Worm (Caenorhabditis elegans) whole organism, L4/young adult: ENCODE measurements around the gene T10D4.1.

ENCODE experiments used
- W03F9.2 ChIP-seq: fragments of 150-350 bp; optimal IDR thresholded peaks from 2 replicates; lab custom pipeline; 2014; ENCODE audit warnings: missing biosample characterization, missing genetic modification characterization
- him-1 ChIP-seq: sonication (generic microtip); optimal IDR thresholded peaks from 2 replicates; lab custom pipeline; 2016; ENCODE audit warnings: missing genotype, missing genetic modification reagents, missing genetic modification characterization, missing compliant biosample characterization

- no peak for TF ChIP-seq W03F9.2 (tag; lab: Kevin White, UChicago)
- TF ChIP-seq him-1 (tag; lab: Kevin White, UChicago) = no peak
Observed at ce11 chrII:3185848-3186247, 35.9 kb downstream of the T10D4.1 start.
